Worm (Caenorhabditis elegans) whole organism, L2 larva: ENCODE measurements around the gene gst-38.

Experiments
- F13H6.1 ChIP-seq: sonication (generic microtip); optimal IDR thresholded peaks from 2 replicates; lab custom pipeline; 2016; ENCODE audit warnings: missing genetic modification characterization, missing compliant biosample characterization
- Y55F3AM.14 ChIP-seq: fragments of 200-800 bp; sonication (Bioruptor generic); optimal IDR thresholded peaks from 2 replicates; lab custom pipeline; 2018; ENCODE audit warnings: mild to moderate bottlenecking, missing genetic modification characterization, missing compliant biosample characterization
- ZK546.5 ChIP-seq: sonication (generic microtip); optimal IDR thresholded peaks from 2 replicates; lab custom pipeline; 2017; ENCODE audit warnings: missing biosample characterization, missing genetic modification characterization
- aly-2 ChIP-seq: fragments of 150-350 bp; optimal IDR thresholded peaks from 2 replicates; lab custom pipeline; 2014; ENCODE audit warnings: missing biosample characterization, missing genetic modification characterization
- ama-1 ChIP-seq: fragments of 150-350 bp; optimal IDR thresholded peaks from 2 replicates; lab custom pipeline; 2018; ENCODE audit warnings: inconsistent platforms
- blmp-1 ChIP-seq: sonication (generic microtip); optimal IDR thresholded peaks from 2 replicates; lab custom pipeline; 2017; ENCODE audit warnings: missing genetic modification characterization, mild to moderate bottlenecking, missing compliant biosample characterization, antibody characterized with exemption, moderate library complexity; ENCODE audit not compliant: insufficient read depth
- ceh-16 ChIP-seq: fragments of 150-350 bp; optimal IDR thresholded peaks from 2 replicates; lab custom pipeline; 2014; ENCODE audit warnings: missing biosample characterization, missing genetic modification characterization
- ceh-82 ChIP-seq: fragments of 150-350 bp; optimal IDR thresholded peaks from 2 replicates; lab custom pipeline; 2014; ENCODE audit warnings: missing biosample characterization, missing genetic modification characterization
- crh-2 ChIP-seq: sonication (generic microtip); optimal IDR thresholded peaks from 2 replicates; lab custom pipeline; 2017; ENCODE audit warnings: missing biosample characterization, missing genetic modification characterization
- dmd-4 ChIP-seq: sonication (generic microtip); optimal IDR thresholded peaks from 2 replicates; lab custom pipeline; 2017; ENCODE audit warnings: missing biosample characterization, missing genetic modification characterization
- egl-27 ChIP-seq: sonication (generic microtip); optimal IDR thresholded peaks from 3 replicates; lab custom pipeline; 2017; ENCODE audit warnings: missing biosample characterization, missing genetic modification reagents, missing genetic modification characterization
- elt-1 ChIP-seq: fragments of 150-350 bp; optimal IDR thresholded peaks from 2 replicates; lab custom pipeline; 2014; ENCODE audit warnings: missing biosample characterization, missing genetic modification characterization
- fos-1 ChIP-seq: fragments of 150-350 bp; optimal IDR thresholded peaks from 2 replicates; lab custom pipeline; 2014; ENCODE audit warnings: missing biosample characterization, missing genetic modification characterization
- gmeb-1 ChIP-seq: fragments of 150-350 bp; optimal IDR thresholded peaks from 2 replicates; lab custom pipeline; 2014; ENCODE audit warnings: missing biosample characterization, missing genetic modification characterization
- lin-11 ChIP-seq: fragments of 150-350 bp; sonication (generic microtip); optimal IDR thresholded peaks from 2 replicates; lab custom pipeline; 2014; ENCODE audit warnings: missing biosample characterization, missing genetic modification characterization, inconsistent platforms, mixed read lengths
- lin-13 ChIP-seq: fragments of 150-350 bp; optimal IDR thresholded peaks from 2 replicates; lab custom pipeline; 2014; ENCODE audit warnings: missing biosample characterization, missing genetic modification reagents, missing genetic modification characterization
- lin-39 ChIP-seq: fragments of 150-350 bp; optimal IDR thresholded peaks from 2 replicates; lab custom pipeline; 2014; ENCODE audit warnings: missing biosample characterization, missing genetic modification reagents, missing genetic modification characterization
- lsy-2 ChIP-seq, 2 experiments: fragments of 150-350 bp in 1 of 2; sonication (generic microtip) in 1 of 2; optimal IDR thresholded peaks; 2 replicates each; lab custom pipeline; 2014 to 2017; ENCODE audit warnings: missing biosample characterization in 2 of 2, missing genetic modification characterization in 2 of 2
- mab-5 ChIP-seq: fragments of 150-350 bp; optimal IDR thresholded peaks from 2 replicates; lab custom pipeline; 2014; ENCODE audit warnings: missing biosample characterization, missing genetic modification characterization
- mdl-1 ChIP-seq, 2 experiments: fragments of 150-350 bp in 1 of 2; sonication (generic microtip) in 1 of 2; optimal IDR thresholded peaks; 2 replicates each; lab custom pipeline; 2017; ENCODE audit warnings: missing biosample characterization in 2 of 2, missing genetic modification characterization in 2 of 2
- nhr-10 ChIP-seq: sonication (generic microtip); optimal IDR thresholded peaks from 2 replicates; lab custom pipeline; 2017; ENCODE audit warnings: missing biosample characterization, missing genetic modification characterization
- nhr-11 ChIP-seq: fragments of 150-350 bp; optimal IDR thresholded peaks from 2 replicates; lab custom pipeline; 2014; ENCODE audit warnings: missing biosample characterization, missing genetic modification characterization
- nhr-12 ChIP-seq: fragments of 150-350 bp; optimal IDR thresholded peaks from 2 replicates; lab custom pipeline; 2014; ENCODE audit warnings: missing biosample characterization, missing genetic modification characterization
- nhr-129 ChIP-seq: fragments of 150-350 bp; optimal IDR thresholded peaks from 2 replicates; lab custom pipeline; 2014; ENCODE audit warnings: missing biosample characterization, missing genetic modification characterization
- nhr-21 ChIP-seq: fragments of 150-350 bp; optimal IDR thresholded peaks from 2 replicates; lab custom pipeline; 2014; ENCODE audit warnings: missing biosample characterization, missing genetic modification characterization
- nhr-23 ChIP-seq: fragments of 150-350 bp; optimal IDR thresholded peaks from 2 replicates; lab custom pipeline; 2014; ENCODE audit warnings: missing biosample characterization, missing genetic modification reagents, missing genetic modification characterization
- nhr-237 ChIP-seq: fragments of 150-350 bp; optimal IDR thresholded peaks from 2 replicates; lab custom pipeline; 2014; ENCODE audit warnings: missing biosample characterization, missing genetic modification characterization
- nhr-25 ChIP-seq: fragments of 150-350 bp; sonication (generic microtip); optimal IDR thresholded peaks from 3 replicates; lab custom pipeline; 2014; ENCODE audit warnings: missing biosample characterization, missing genetic modification characterization
- nhr-6 ChIP-seq: fragments of 150-350 bp; optimal IDR thresholded peaks from 2 replicates; lab custom pipeline; 2014; ENCODE audit warnings: missing biosample characterization, missing genetic modification characterization
- nhr-77 ChIP-seq: fragments of 150-350 bp; optimal IDR thresholded peaks from 2 replicates; lab custom pipeline; 2014; ENCODE audit warnings: missing biosample characterization, missing genetic modification characterization
- peb-1 ChIP-seq: fragments of 150-350 bp; optimal IDR thresholded peaks from 2 replicates; lab custom pipeline; 2014; ENCODE audit warnings: missing biosample characterization, missing genetic modification characterization
- sem-4 ChIP-seq: fragments of 150-350 bp; optimal IDR thresholded peaks from 2 replicates; lab custom pipeline; 2014; ENCODE audit warnings: missing biosample characterization, missing genetic modification reagents, missing genetic modification characterization
- skn-1 ChIP-seq: sonication (generic microtip); optimal IDR thresholded peaks from 2 replicates; lab custom pipeline; 2017; ENCODE audit warnings: missing biosample characterization, missing genetic modification characterization
- sma-3 ChIP-seq: sonication (generic microtip); optimal IDR thresholded peaks from 2 replicates; lab custom pipeline; 2016; ENCODE audit warnings: missing genetic modification reagents, missing genetic modification characterization, missing compliant biosample characterization
- sma-9 ChIP-seq, 2 experiments: fragments of 150-350 bp in 1 of 2; sonication (generic microtip) in 1 of 2; optimal IDR thresholded peaks; 2 replicates each; lab custom pipeline; 2014 to 2016; ENCODE audit warnings: missing genetic modification characterization in 2 of 2, mild to moderate bottlenecking in 1 of 2, missing biosample characterization in 1 of 2, missing compliant biosample characterization in 1 of 2, missing genetic modification reagents in 1 of 2, moderate library complexity in 1 of 2
- snpc-4 ChIP-seq: fragments of 150-350 bp; optimal IDR thresholded peaks from 2 replicates; lab custom pipeline; 2014; ENCODE audit warnings: missing biosample characterization, missing genetic modification characterization
- unc-39 ChIP-seq: fragments of 150-350 bp; optimal IDR thresholded peaks from 2 replicates; lab custom pipeline; 2014; ENCODE audit warnings: missing biosample characterization, missing genetic modification characterization
- unc-55 ChIP-seq: fragments of 150-350 bp; sonication (generic microtip); optimal IDR thresholded peaks from 3 replicates; lab custom pipeline; 2014; ENCODE audit warnings: missing biosample characterization, missing genetic modification reagents, missing genetic modification characterization
- unc-62 ChIP-seq: fragments of 150-350 bp; optimal IDR thresholded peaks from 2 replicates; lab custom pipeline; 2014; ENCODE audit warnings: missing biosample characterization, missing genetic modification reagents, missing genetic modification characterization
- zag-1 ChIP-seq: fragments of 150-350 bp; optimal IDR thresholded peaks from 2 replicates; lab custom pipeline; 2014; ENCODE audit warnings: missing biosample characterization, missing genetic modification characterization
- ztf-1 ChIP-seq: fragments of 200-800 bp; sonication (Bioruptor generic); conservative IDR thresholded peaks from 2 replicates; pipeline ENCODE4 v1.3.6; 2022; ENCODE audit warnings: missing genetic modification characterization, missing compliant biosample characterization
- ztf-11 ChIP-seq: sonication (generic microtip); optimal IDR thresholded peaks from 2 replicates; lab custom pipeline; 2017; ENCODE audit warnings: missing biosample characterization, missing genetic modification characterization
- ztf-4 ChIP-seq: fragments of 150-350 bp; optimal IDR thresholded peaks from 2 replicates; lab custom pipeline; 2014; ENCODE audit warnings: missing biosample characterization, missing genetic modification characterization

gst-38 gene

ce11 chrV:15880705-15881104, 35.2 kb downstream of the gst-38 start (continued):
- TF ChIP-seq zag-1 (tag; lab: Kevin White, UChicago) (no peak), snpc-4 (no peak), nhr-10 (tag; lab: Kevin White, UChicago) (no peak), lin-11 (tag; lab: Kevin White, UChicago) (no peak), ztf-11 (no peak)
- TF ChIP-seq, all 48 proteins: peak for 16

DNA sequence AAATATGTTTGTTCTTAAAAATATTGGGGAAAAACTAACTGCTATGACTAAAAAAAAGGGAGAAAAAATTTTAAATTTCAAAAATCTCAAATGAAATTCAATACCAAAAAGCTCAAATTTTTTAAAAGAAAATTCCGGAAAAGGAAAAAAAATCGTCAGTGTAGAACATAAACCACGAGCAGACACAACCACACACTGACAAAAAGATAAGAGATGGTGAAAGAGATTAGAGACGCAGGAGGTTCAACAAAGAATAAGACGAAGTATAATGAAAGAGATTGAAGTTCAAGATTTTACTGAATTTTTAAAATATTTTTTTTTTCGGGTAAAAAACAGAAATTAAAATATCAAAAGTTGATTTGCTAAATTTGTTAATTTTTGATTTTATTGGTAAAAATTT, 35.8 kb downstream of the gst-38 start:
- TF ChIP-seq sma-9 (GFP tag; optimal IDR thresholded peaks at IDR 0.05; lab: Kevin White, UChicago) (peak; percentile 20), sma-9 (tag; optimal IDR thresholded peaks at IDR 0.05; lab: Kevin White, UChicago) (no peak), fos-1 (tag; lab: Kevin White, UChicago) (peak; percentile 76), lin-39 (tag; lab: Kevin White, UChicago) (no peak), nhr-25 (no peak), Y55F3AM.14 (GFP tag; lab: Kevin White, UChicago) (peak; percentile 1), blmp-1 (tag; lab: Kevin White, UChicago) (no peak)
- TF ChIP-seq, all 48 proteins: peak for 3

- TF ChIP-seq mdl-1 (tag; optimal IDR thresholded peaks at IDR 0.05; lab: Kevin White, UChicago) (no peak), peb-1 (no peak), nhr-77 (tag; lab: Kevin White, UChicago) (no peak), lin-11 (tag; lab: Kevin White, UChicago) (no peak), snpc-4 (no peak), unc-39 (tag; lab: Kevin White, UChicago) (no peak)
- TF ChIP-seq, all 48 proteins: peak for 0
Measured at ce11 chrV:15879508-15879907, 36.4 kb downstream of the gst-38 start, which contains the start of gene nhr-84. Gene nhr-84 (minus strand): TSS chrV:15879608.

ce11 chrV:15876308-15876707, 39.6 kb downstream of the gst-38 start, which contains the start of gene nhr-102:
Gene nhr-102 (minus strand): TSS chrV:15876408.
- no peak for TF ChIP-seq aly-2 (tag; lab: Kevin White, UChicago)
- TF ChIP-seq egl-27 (tag; lab: Kevin White, UChicago) = no peak
- TF ChIP-seq ama-1 (lab: Kevin White, UChicago) = no peak
- no peak for TF ChIP-seq peb-1
- no peak for TF ChIP-seq nhr-11 (tag; lab: Kevin White, UChicago)
- TF ChIP-seq ztf-4 = no peak
- no peak for TF ChIP-seq unc-62 (GFP tag; lab: Kevin White, UChicago)
- TF ChIP-seq lsy-2 (tag; optimal IDR thresholded peaks at IDR 0.05; lab: Kevin White, UChicago) = no peak
- TF ChIP-seq sem-4 (tag; lab: Kevin White, UChicago) = no peak
- TF ChIP-seq ceh-82 (tag; lab: Kevin White, UChicago) = no peak
- TF ChIP-seq gmeb-1 (tag; lab: Kevin White, UChicago) = no peak
- TF ChIP-seq elt-1 = no peak
- TF ChIP-seq ztf-1 = no peak
- TF ChIP-seq nhr-129 = no peak
- no peak for TF ChIP-seq skn-1 (tag; lab: Kevin White, UChicago)
- no peak for TF ChIP-seq dmd-4 (tag; lab: Kevin White, UChicago)
- TF ChIP-seq lin-39 (tag; lab: Kevin White, UChicago) = no peak
- TF ChIP-seq zag-1 (tag; lab: Kevin White, UChicago) = no peak

DNA sequence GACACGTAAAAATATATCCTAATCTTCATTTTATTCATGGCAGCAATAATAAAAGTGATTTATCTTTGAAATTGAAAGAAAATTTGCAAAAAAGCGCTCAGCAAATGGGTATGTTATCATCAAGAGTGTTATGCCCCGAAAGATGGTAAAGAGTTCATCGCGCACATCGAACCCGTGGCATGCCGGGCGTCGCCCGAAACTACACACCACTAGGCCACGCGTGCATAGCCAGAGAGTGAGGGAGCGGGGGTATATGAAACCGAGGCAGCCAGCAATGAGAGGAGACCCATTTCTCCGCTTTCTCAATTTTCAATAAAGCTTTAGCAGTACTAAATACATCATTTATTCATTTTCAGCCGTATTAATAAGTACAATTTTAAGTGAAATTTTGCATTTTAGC, 42.1 kb downstream of the gst-38 start:
- TF ChIP-seq nhr-11 (tag; lab: Kevin White, UChicago) (no peak), elt-1 (no peak), F13H6.1 (peak; percentile 70), sem-4 (tag; lab: Kevin White, UChicago) (no peak), ZK546.5 (tag; lab: Kevin White, UChicago) (no peak), lin-39 (tag; lab: Kevin White, UChicago) (no peak), ztf-11 (no peak), nhr-12 (tag; lab: Kevin White, UChicago) (no peak), ztf-1 (no peak), mdl-1 (tag; optimal IDR thresholded peaks at IDR 0.05; lab: Kevin White, UChicago) (no peak), unc-55 (GFP tag; lab: Kevin White, UChicago) (peak; percentile 78), aly-2 (tag; lab: Kevin White, UChicago) (no peak), nhr-25 (no peak), crh-2 (tag; lab: Kevin White, UChicago) (peak; percentile 62), lin-13 (GFP tag; lab: Kevin White, UChicago) (peak; percentile 66), ama-1 (lab: Kevin White, UChicago) (no peak), nhr-6 (tag; lab: Kevin White, UChicago) (peak; percentile 29), ceh-82 (tag; lab: Kevin White, UChicago) (peak; percentile 71), sma-3 (GFP tag; lab: Kevin White, UChicago) (peak; percentile 39), nhr-237 (tag; lab: Kevin White, UChicago) (peak; percentile 5), nhr-21 (tag; lab: Kevin White, UChicago) (peak; percentile 73), ztf-4 (no peak), skn-1 (tag; lab: Kevin White, UChicago) (no peak), snpc-4 (peak; percentile 66), lin-11 (tag; lab: Kevin White, UChicago) (peak; percentile 80), gmeb-1 (tag; lab: Kevin White, UChicago) (peak; percentile 68), nhr-129 (peak; percentile 83), nhr-23 (tag; lab: Kevin White, UChicago) (no peak), mab-5 (tag; lab: Kevin White, UChicago) (no peak), blmp-1 (tag; lab: Kevin White, UChicago) (peak; percentile 8), unc-62 (GFP tag; lab: Kevin White, UChicago) (no peak), ceh-16 (tag; lab: Kevin White, UChicago) (no peak)
